Worm (Caenorhabditis elegans) whole organism, L2 larva: ENCODE results near the gene wht-8.

Experiments used
- R02D3.7 ChIP-seq: fragments of 150-350 bp; optimal IDR thresholded peaks from 2 replicates; lab custom pipeline; 2014; ENCODE audit warnings: missing biosample characterization, missing genetic modification characterization
- ZK546.5 ChIP-seq: sonication (generic microtip); optimal IDR thresholded peaks from 2 replicates; lab custom pipeline; 2017; ENCODE audit warnings: missing biosample characterization, missing genetic modification characterization
- alr-1 ChIP-seq: fragments of 150-350 bp; optimal IDR thresholded peaks from 2 replicates; lab custom pipeline; 2014; ENCODE audit warnings: missing biosample characterization, missing genetic modification characterization
- ceh-82 ChIP-seq: fragments of 150-350 bp; optimal IDR thresholded peaks from 2 replicates; lab custom pipeline; 2014; ENCODE audit warnings: missing biosample characterization, missing genetic modification characterization
- egl-27 ChIP-seq: sonication (generic microtip); optimal IDR thresholded peaks from 3 replicates; lab custom pipeline; 2017; ENCODE audit warnings: missing biosample characterization, missing genetic modification reagents, missing genetic modification characterization
- elt-3 ChIP-seq: sonication (generic microtip); optimal IDR thresholded peaks from 2 replicates; lab custom pipeline; 2017; ENCODE audit warnings: missing biosample characterization, missing genetic modification characterization
- lin-39 ChIP-seq: fragments of 150-350 bp; optimal IDR thresholded peaks from 2 replicates; lab custom pipeline; 2014; ENCODE audit warnings: missing biosample characterization, missing genetic modification reagents, missing genetic modification characterization
- nhr-237 ChIP-seq: fragments of 150-350 bp; optimal IDR thresholded peaks from 2 replicates; lab custom pipeline; 2014; ENCODE audit warnings: missing biosample characterization, missing genetic modification characterization
- nhr-77 ChIP-seq: fragments of 150-350 bp; optimal IDR thresholded peaks from 2 replicates; lab custom pipeline; 2014; ENCODE audit warnings: missing biosample characterization, missing genetic modification characterization
- unc-55 ChIP-seq: fragments of 150-350 bp; sonication (generic microtip); optimal IDR thresholded peaks from 3 replicates; lab custom pipeline; 2014; ENCODE audit warnings: missing biosample characterization, missing genetic modification reagents, missing genetic modification characterization
- unc-62 ChIP-seq: fragments of 150-350 bp; optimal IDR thresholded peaks from 2 replicates; lab custom pipeline; 2014; ENCODE audit warnings: missing biosample characterization, missing genetic modification reagents, missing genetic modification characterization
- zag-1 ChIP-seq: fragments of 150-350 bp; optimal IDR thresholded peaks from 2 replicates; lab custom pipeline; 2014; ENCODE audit warnings: missing biosample characterization, missing genetic modification characterization

DNA sequence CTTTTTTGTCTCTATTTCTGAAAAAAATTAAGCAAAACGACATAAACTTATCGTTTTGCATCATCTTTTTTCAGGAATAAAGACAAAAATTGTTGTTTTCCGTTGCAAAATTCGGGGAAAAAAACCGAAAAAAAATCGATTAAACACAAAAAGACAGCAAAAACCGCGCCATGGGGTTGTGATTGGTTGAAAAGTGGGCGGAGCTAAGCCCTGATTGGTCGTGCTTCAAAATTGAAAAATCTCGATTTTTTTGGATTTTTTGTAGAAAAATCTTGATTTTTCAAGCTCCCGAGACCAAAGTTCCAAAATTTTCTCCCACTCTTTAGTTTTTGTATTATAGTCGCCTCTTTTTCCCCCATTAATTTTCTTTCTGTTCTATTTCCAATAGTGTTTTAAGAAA is 19.7 kb downstream of the wht-8 start:
- TF ChIP-seq elt-3 (tag; lab: Kevin White, UChicago) (no peak), ZK546.5 (tag; lab: Kevin White, UChicago) (no peak), alr-1 (no peak), R02D3.7 (tag; lab: Kevin White, UChicago) (no peak), nhr-237 (tag; lab: Kevin White, UChicago) (no peak), unc-62 (GFP tag; lab: Kevin White, UChicago) (no peak), unc-55 (no peak), nhr-77 (no peak), egl-27 (no peak), lin-39 (tag; lab: Kevin White, UChicago) (no peak), zag-1 (tag; lab: Kevin White, UChicago) (no peak), ceh-82 (tag; lab: Kevin White, UChicago) (no peak)
